Worm (Caenorhabditis elegans): ENCODE results near the gene E04F6.4.

DNA sequence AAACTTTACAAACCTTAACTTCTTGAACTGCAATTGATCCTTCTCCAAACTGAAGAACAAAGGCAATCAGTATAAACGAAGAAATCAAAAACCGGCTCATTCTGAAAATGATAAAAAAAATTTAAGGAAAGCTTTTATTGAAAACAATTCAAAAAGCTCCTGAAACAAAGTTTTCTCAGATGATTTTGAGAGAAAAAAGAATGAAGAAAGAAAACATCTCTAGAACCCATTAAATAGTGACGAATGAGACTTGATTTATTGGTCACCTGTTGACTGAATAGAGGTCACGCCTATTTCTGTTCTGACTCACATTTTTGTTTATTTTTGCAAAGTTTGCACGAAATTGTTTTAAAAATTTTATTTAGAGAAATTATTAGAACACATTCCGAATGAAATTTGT, 22.1 kb downstream of the E04F6.4 start, which contains the start of gene E04F6.8:
- TF ChIP-seq him-1 (tag; optimal IDR thresholded peaks at IDR 0.05), result no peak
- TF ChIP-seq W03F9.2 (tag; optimal IDR thresholded peaks at IDR 0.05), result no peak
- no peak for TF ChIP-seq dao-5 (tag; optimal IDR thresholded peaks at IDR 0.05)

All from whole organism, L4/young adult.